Fruit fly (Drosophila melanogaster) whole organism, pupa: ENCODE measurements around the gene CG43063.

Source experiments
- CG12605 ChIP-seq: fragments of 200-800 bp; sonication (Bioruptor generic); IDR thresholded peaks from 2 replicates; pipeline ENCODE4 v1.3.6; 2022; ENCODE audit warnings: missing biosample characterization, missing genetic modification characterization
- CG14655 ChIP-seq: fragments of 200-800 bp; sonication (Bioruptor generic); optimal IDR thresholded peaks from 3 replicates; lab custom pipeline; 2017; ENCODE audit warnings: mild to moderate bottlenecking, missing biosample characterization, missing genetic modification reagents, missing genetic modification characterization
- CG15710 ChIP-seq: fragments of 200-800 bp; sonication (Bioruptor generic); optimal IDR thresholded peaks from 2 replicates; lab custom pipeline; 2018; ENCODE audit warnings: missing biosample characterization, mild to moderate bottlenecking, missing genetic modification characterization, moderate library complexity
- CG32121 ChIP-seq: fragments of 200-800 bp; sonication (Bioruptor generic); IDR thresholded peaks from 2 replicates; pipeline ENCODE4 v1.3.6; 2022; ENCODE audit warnings: missing biosample characterization, missing genetic modification characterization
- fd96Ca ChIP-seq: fragments of 200-800 bp; sonication (Bioruptor generic); IDR thresholded peaks from 3 replicates; pipeline ENCODE4 v1.3.6; 2022; ENCODE audit warnings: missing biosample characterization, missing genetic modification characterization
- gl ChIP-seq: fragments of 200-800 bp; sonication (Bioruptor generic); optimal IDR thresholded peaks from 2 replicates; lab custom pipeline; 2018; ENCODE audit warnings: missing biosample characterization, mild to moderate bottlenecking, missing genetic modification characterization

DNA sequence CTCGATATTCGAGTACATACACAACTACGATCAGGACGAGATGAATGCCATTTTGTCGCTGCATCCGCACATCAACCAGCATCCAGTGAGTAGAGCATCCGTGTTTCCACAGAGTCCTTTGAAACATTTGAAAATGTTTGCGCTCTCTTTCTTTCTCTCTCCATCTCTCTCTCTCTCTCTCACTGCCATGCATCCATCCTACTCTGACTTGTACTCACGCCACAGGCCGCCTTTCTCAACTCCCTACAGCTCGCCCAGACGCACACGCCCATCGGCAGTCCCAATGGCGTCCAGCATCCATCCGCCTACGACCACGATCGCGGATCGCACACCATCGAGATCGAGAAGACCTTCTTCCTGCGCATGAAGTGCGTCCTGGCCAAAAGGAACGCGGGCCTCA is 11.4 kb upstream of the CG43063 start:
- no peak for TF ChIP-seq gl (tag; lab: Kevin White, UChicago)
- TF ChIP-seq fd96Ca (GFP tag; lab: Robert Waterston, UW): no peak
- no peak for TF ChIP-seq CG15710 (tag; lab: Kevin White, UChicago)
- no peak for TF ChIP-seq CG32121 (GFP tag; lab: Robert Waterston, UW)
- no peak for TF ChIP-seq CG14655 (GFP tag; lab: Kevin White, UChicago)
- no peak for TF ChIP-seq CG12605 (GFP tag; lab: Robert Waterston, UW)
